Fruit fly (Drosophila melanogaster): ENCODE results near the gene Grip71.

The Grip71 gene

DNA sequence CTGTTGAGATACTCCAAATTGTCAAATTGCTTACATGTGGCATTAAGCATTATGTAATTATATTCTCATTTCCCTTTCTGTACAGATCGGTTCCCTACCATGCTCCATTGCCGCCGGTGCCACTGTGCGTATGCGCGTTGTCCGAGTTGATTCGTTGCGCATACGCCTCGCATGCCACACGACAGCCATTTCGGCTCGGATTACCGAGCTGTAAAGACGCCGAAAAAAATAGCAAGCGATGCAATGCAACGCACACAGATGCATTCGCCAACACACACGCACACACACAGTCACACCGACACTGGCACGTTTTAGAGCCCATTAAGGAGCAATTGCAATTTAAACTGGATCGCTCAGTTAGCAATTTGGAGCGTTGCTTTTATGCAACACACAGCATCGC is 36.8 kb downstream of the Grip71 start:
- no peak for TF ChIP-seq ttk (optimal IDR thresholded peaks at IDR 0.05)
- TF ChIP-seq insv (optimal IDR thresholded peaks at IDR 0.05): no peak
- TF ChIP-seq psq (optimal IDR thresholded peaks at IDR 0.05): no peak
- no peak for TF ChIP-seq h (optimal IDR thresholded peaks at IDR 0.05)
- TF ChIP-seq Myc (optimal IDR thresholded peaks at IDR 0.05): no peak
- TF ChIP-seq Sin3A (optimal IDR thresholded peaks at IDR 0.05): no peak

DNA sequence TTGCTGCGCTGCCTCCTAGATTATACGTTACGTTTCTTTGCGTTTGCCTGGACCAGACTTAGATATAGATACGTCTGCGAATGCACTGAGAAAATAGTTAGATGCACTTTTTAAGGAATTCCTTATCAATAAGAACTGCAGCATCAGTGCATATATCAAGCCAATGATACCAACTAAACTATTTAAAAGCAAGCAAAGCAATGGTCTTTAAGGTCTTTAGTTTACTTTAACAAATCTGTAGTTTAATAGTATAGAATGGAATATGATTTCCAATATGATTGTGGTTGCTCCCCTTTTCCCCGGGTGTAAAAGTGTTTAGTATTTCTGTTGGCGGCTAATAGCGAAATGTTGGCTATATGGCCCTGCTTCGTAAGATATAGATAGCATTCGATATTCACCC is 38.0 kb downstream of the Grip71 start:
- TF ChIP-seq Sin3A (optimal IDR thresholded peaks at IDR 0.05) (no peak), psq (optimal IDR thresholded peaks at IDR 0.05) (no peak), ttk (optimal IDR thresholded peaks at IDR 0.05) (no peak), insv (optimal IDR thresholded peaks at IDR 0.05) (no peak), Myc (optimal IDR thresholded peaks at IDR 0.05) (no peak), h (optimal IDR thresholded peaks at IDR 0.05) (no peak)

DNA sequence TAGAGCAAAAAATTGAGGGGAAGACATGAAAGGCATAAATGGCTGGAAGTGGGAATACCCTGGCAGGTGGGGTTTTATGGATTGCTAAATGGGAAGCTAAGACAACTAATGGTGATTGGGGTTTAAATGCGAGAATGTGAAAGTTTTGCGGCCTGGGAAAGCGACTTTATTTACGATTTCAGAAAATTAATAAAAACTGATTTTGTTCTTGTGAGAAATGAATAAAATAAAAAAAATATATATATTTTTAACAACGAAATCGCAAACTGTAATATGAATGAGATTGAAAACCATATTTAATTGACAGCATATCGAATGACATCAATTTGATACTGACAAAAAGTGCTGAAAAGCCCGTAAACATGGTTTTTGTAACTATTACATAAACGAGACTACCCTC is 42.7 kb downstream of the Grip71 start:
- TF ChIP-seq h (optimal IDR thresholded peaks at IDR 0.05): no peak
- no peak for TF ChIP-seq insv (optimal IDR thresholded peaks at IDR 0.05)
- no peak for TF ChIP-seq Sin3A (optimal IDR thresholded peaks at IDR 0.05)
- TF ChIP-seq ttk (optimal IDR thresholded peaks at IDR 0.05): no peak
- TF ChIP-seq psq (optimal IDR thresholded peaks at IDR 0.05): no peak
- TF ChIP-seq Myc (optimal IDR thresholded peaks at IDR 0.05): no peak

DNA sequence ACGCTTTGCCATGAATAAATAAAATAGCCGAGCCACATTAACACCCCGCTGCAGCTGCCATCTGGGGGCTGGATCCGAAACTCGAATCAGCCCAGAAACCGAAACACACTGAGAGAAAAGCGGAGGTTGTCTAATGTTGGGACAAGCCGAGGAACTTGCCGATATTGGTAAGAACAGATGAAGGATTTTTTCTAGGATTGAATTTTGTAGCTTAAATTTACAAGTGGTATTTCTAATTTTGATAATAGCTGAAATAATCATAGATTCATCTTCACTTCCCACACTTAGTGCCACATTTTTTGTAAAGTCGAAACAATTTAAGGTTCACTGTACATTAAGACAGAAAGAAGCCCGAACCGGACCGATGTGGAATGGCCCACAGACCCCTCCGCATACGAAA is 43.4 kb downstream of the Grip71 start:
- TF ChIP-seq Sin3A (optimal IDR thresholded peaks at IDR 0.05) (no peak), h (optimal IDR thresholded peaks at IDR 0.05) (no peak), Myc (optimal IDR thresholded peaks at IDR 0.05) (no peak), psq (optimal IDR thresholded peaks at IDR 0.05) (no peak), insv (optimal IDR thresholded peaks at IDR 0.05) (no peak), ttk (optimal IDR thresholded peaks at IDR 0.05) (no peak)

DNA sequence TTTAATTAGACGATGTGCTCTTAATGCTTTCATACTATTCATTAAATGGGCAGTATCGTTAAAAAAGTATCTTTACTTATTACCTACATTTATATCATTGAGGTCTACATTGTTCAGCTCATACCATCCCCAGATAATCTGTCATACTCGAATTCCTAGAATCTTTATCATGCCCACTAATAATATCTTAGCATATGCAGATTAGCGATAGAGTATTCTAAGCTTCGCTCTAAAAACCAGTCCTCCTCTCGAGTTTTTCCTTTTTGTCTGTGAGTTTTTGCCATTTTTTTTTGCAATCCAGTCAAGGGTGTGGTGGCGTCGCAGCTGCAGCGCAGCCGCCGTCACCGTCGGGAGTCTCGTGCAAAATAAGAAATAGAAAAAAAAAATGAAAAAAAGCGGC is 44.2 kb downstream of the Grip71 start:
- TF ChIP-seq insv (optimal IDR thresholded peaks at IDR 0.05) (no peak), Myc (optimal IDR thresholded peaks at IDR 0.05) (no peak), ttk (optimal IDR thresholded peaks at IDR 0.05) (no peak), Sin3A (optimal IDR thresholded peaks at IDR 0.05) (no peak), psq (optimal IDR thresholded peaks at IDR 0.05) (no peak), h (optimal IDR thresholded peaks at IDR 0.05) (no peak)

DNA sequence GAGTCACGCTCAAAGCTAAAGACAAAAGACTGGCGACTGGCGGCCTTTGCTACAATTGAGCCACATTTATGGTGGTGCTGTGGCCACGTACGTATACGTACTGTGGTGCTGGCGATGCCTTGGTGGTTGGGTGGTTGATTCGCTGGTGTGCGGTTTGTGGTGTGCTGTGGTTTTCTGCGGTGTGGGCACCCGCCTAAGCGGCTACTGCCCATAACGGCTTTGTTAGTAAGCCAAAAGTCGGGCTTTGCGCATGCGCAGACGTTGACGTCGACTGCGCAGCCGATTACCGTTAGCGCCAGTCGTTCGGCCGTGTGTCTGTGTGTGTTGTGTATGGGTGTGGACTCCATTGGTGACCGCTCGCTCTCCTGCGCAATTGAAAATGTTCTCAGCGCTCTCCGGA is 44.6 kb downstream of the Grip71 start:
- TF ChIP-seq Sin3A (optimal IDR thresholded peaks at IDR 0.05): no peak
- no peak for TF ChIP-seq psq (optimal IDR thresholded peaks at IDR 0.05)
- TF ChIP-seq insv (optimal IDR thresholded peaks at IDR 0.05): no peak
- TF ChIP-seq ttk (optimal IDR thresholded peaks at IDR 0.05): no peak
- TF ChIP-seq Myc (optimal IDR thresholded peaks at IDR 0.05): no peak
- no peak for TF ChIP-seq h (optimal IDR thresholded peaks at IDR 0.05)

Data from Kc167 (cell line).